Fruit fly (Drosophila melanogaster) whole organism: Measurements from ENCODE around the gene Ets97D.

Experiments
- Dll ChIP-seq: fragments of >200 bp; optimal IDR thresholded peaks from 2 replicates; lab custom pipeline; 2017
- psq ChIP-seq: fragments of >200 bp; optimal IDR thresholded peaks from 2 replicates; lab custom pipeline; 2017

DNA sequence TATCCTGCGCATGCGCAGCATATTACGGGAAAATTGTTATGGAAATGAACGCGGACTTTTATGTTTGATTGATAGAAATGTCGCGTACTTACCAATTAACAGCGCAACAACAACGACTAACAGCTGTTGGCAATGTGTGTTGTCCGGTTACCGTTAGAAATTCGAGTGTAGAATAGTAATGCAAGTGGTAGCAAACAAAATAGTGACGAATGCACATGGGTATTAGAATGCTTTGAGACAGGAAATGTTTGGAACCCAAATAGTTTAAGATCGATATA lies 29.7 kb downstream of the Ets97D start:
- TF ChIP-seq psq: no peak
- TF ChIP-seq Dll: no peak
